Fruit fly (Drosophila melanogaster) whole organism, embryonic: ENCODE measurements around the gene Srrm234.

ENCODE experiments used
- Adf1 ChIP-seq: fragments of 200-800 bp; sonication (Bioruptor generic); IDR thresholded peaks from 2 replicates; pipeline ENCODE4 v1.3.6; 2022; ENCODE audit warnings: missing biosample characterization, missing genetic modification characterization
- Aef1 ChIP-seq: fragments of 200-800 bp; sonication (Bioruptor generic); IDR thresholded peaks from 3 replicates; pipeline ENCODE4 v1.3.6; 2022; ENCODE audit warnings: missing biosample characterization, missing genetic modification characterization
- Asciz ChIP-seq: fragments of 200-800 bp; sonication (Bioruptor generic); optimal IDR thresholded peaks from 2 replicates; lab custom pipeline; 2017; ENCODE audit warnings: missing biosample characterization, mild to moderate bottlenecking, missing genetic modification characterization, missing genetic modification reagents
- BtbVII ChIP-seq: fragments of 200-800 bp; sonication (Bioruptor generic); optimal IDR thresholded peaks from 3 replicates; lab custom pipeline; 2017; ENCODE audit warnings: missing biosample characterization, mild to moderate bottlenecking, missing genetic modification characterization
- CG10366 ChIP-seq: fragments of 200-800 bp; sonication (Bioruptor generic); IDR thresholded peaks from 2 replicates; pipeline ENCODE4 v1.3.6; 2022; ENCODE audit warnings: missing biosample characterization, missing genetic modification characterization
- CG11398 ChIP-seq: fragments of 200-800 bp; sonication (Bioruptor generic); optimal IDR thresholded peaks from 2 replicates; lab custom pipeline; 2016; ENCODE audit warnings: missing biosample characterization, missing genetic modification characterization
- CG11695 ChIP-seq: fragments of 200-800 bp; sonication (Bioruptor generic); IDR thresholded peaks from 3 replicates; pipeline ENCODE4 v1.3.6; 2022; ENCODE audit warnings: missing biosample characterization, missing genetic modification characterization
- CG14050 ChIP-seq: fragments of 200-800 bp; sonication (Bioruptor generic); IDR thresholded peaks from 3 replicates; pipeline ENCODE4 v1.3.6; 2022; ENCODE audit warnings: missing biosample characterization, missing genetic modification characterization
- CG14860 ChIP-seq: fragments of 200-800 bp; sonication (Bioruptor generic); IDR thresholded peaks from 3 replicates; pipeline ENCODE4 v1.3.6; 2022; ENCODE audit warnings: missing biosample characterization, missing genetic modification characterization; ENCODE audit not compliant: partially characterized antibody
- CG14965 ChIP-seq: fragments of 200-800 bp; sonication (Bioruptor generic); optimal IDR thresholded peaks from 2 replicates; lab custom pipeline; 2016; ENCODE audit warnings: missing biosample characterization, missing genetic modification characterization, borderline replicate concordance
- CG15514 ChIP-seq: fragments of 200-800 bp; sonication (Bioruptor generic); optimal IDR thresholded peaks from 3 replicates; lab custom pipeline; 2017; ENCODE audit warnings: missing biosample characterization, missing genetic modification characterization, mild to moderate bottlenecking, moderate library complexity, missing genetic modification reagents
- CG17802 ChIP-seq: fragments of 200-800 bp; sonication (Bioruptor generic); optimal IDR thresholded peaks from 2 replicates; lab custom pipeline; 2018; ENCODE audit warnings: missing biosample characterization, mild to moderate bottlenecking, missing genetic modification characterization, moderate library complexity
- CG1792 ChIP-seq: fragments of 200-800 bp; sonication (Bioruptor generic); optimal IDR thresholded peaks from 2 replicates; lab custom pipeline; 2016; ENCODE audit warnings: missing biosample characterization, missing genetic modification characterization
- CG18262 ChIP-seq: fragments of 200-800 bp; optimal IDR thresholded peaks from 3 replicates; lab custom pipeline; 2019; ENCODE audit warnings: missing biosample characterization, mild to moderate bottlenecking, missing genetic modification characterization, moderate library complexity
- CG18599 ChIP-seq: fragments of 200-800 bp; sonication (Bioruptor generic); optimal IDR thresholded peaks from 3 replicates; lab custom pipeline; 2017; ENCODE audit warnings: missing biosample characterization, missing genetic modification characterization, mild to moderate bottlenecking, moderate library complexity, missing genetic modification reagents
- CG32767 ChIP-seq: fragments of 200-800 bp; sonication (Bioruptor generic); IDR thresholded peaks from 2 replicates; pipeline ENCODE4 v1.3.6; 2022; ENCODE audit warnings: missing biosample characterization, missing genetic modification characterization
- CG4854 ChIP-seq: fragments of 200-800 bp; sonication (Bioruptor generic); optimal IDR thresholded peaks from 2 replicates; lab custom pipeline; 2016; ENCODE audit warnings: missing biosample characterization, missing genetic modification characterization, inconsistent platforms
- CG6683 ChIP-seq: fragments of 200-800 bp; sonication (Bioruptor generic); optimal IDR thresholded peaks from 2 replicates; lab custom pipeline; 2017; ENCODE audit warnings: missing biosample characterization, mild to moderate bottlenecking, missing genetic modification characterization, missing genetic modification reagents
- CG8089 ChIP-seq: fragments of 200-800 bp; sonication (Bioruptor generic); optimal IDR thresholded peaks from 3 replicates; lab custom pipeline; 2016; ENCODE audit warnings: missing biosample characterization, missing genetic modification characterization
- CG8281 ChIP-seq: fragments of 200-800 bp; sonication (Bioruptor generic); optimal IDR thresholded peaks from 2 replicates; lab custom pipeline; 2018; ENCODE audit warnings: missing biosample characterization, mild to moderate bottlenecking, missing genetic modification characterization, moderate library complexity
- Dip3 ChIP-seq: fragments of 200-800 bp; sonication (Bioruptor generic); optimal IDR thresholded peaks from 3 replicates; lab custom pipeline; 2016; ENCODE audit warnings: missing biosample characterization, missing genetic modification characterization
- Dref ChIP-seq: fragments of 200-800 bp; sonication (Bioruptor generic); IDR thresholded peaks from 2 replicates; pipeline ENCODE4 v1.3.6; 2022; ENCODE audit warnings: missing biosample characterization, missing genetic modification characterization
- E2f1 ChIP-seq: fragments of 200-800 bp; sonication (Bioruptor generic); IDR thresholded peaks from 2 replicates; pipeline ENCODE4 v1.3.6; 2022; ENCODE audit warnings: missing biosample characterization, missing genetic modification characterization
- E2f2 ChIP-seq: fragments of 200-800 bp; sonication (Bioruptor generic); IDR thresholded peaks from 2 replicates; pipeline ENCODE4 v1.3.6; 2022; ENCODE audit warnings: missing biosample characterization, missing genetic modification characterization
- H15 ChIP-seq: fragments of 200-800 bp; sonication (Bioruptor generic); IDR thresholded peaks from 3 replicates; pipeline ENCODE4 v1.3.6; 2022; ENCODE audit warnings: missing biosample characterization, missing genetic modification characterization
- HHEX ChIP-seq: fragments of 200-800 bp; sonication (Bioruptor generic); optimal IDR thresholded peaks from 3 replicates; lab custom pipeline; 2017; ENCODE audit warnings: missing biosample characterization, mild to moderate bottlenecking, missing genetic modification characterization, missing genetic modification reagents
- HLHmδ ChIP-seq: fragments of 200-800 bp; sonication (Bioruptor generic); optimal IDR thresholded peaks from 2 replicates; lab custom pipeline; 2018; ENCODE audit warnings: missing biosample characterization, mild to moderate bottlenecking, missing genetic modification characterization, moderate library complexity
- MESR4 ChIP-seq: fragments of 200-800 bp; sonication (Bioruptor generic); optimal IDR thresholded peaks from 2 replicates; lab custom pipeline; 2018; ENCODE audit warnings: missing biosample characterization, mild to moderate bottlenecking, missing genetic modification characterization, moderate library complexity
- Max ChIP-seq: fragments of 200-800 bp; sonication (Bioruptor generic); optimal IDR thresholded peaks from 2 replicates; lab custom pipeline; 2016; ENCODE audit warnings: missing biosample characterization, mild to moderate bottlenecking, missing genetic modification characterization
- Med ChIP-seq: fragments of 200-800 bp; sonication (Bioruptor generic); peaks from one replicate; lab custom pipeline; 2016; ENCODE audit warnings: missing biosample characterization, missing genetic modification characterization, mild to moderate bottlenecking, inconsistent platforms, moderate library complexity
- Mes4 ChIP-seq: fragments of 200-800 bp; sonication (Bioruptor generic); optimal IDR thresholded peaks from 2 replicates; lab custom pipeline; 2016; ENCODE audit warnings: missing biosample characterization, missing genetic modification characterization
- TFAM ChIP-seq: fragments of 200-800 bp; sonication (Bioruptor generic); optimal IDR thresholded peaks from 2 replicates; lab custom pipeline; 2017; ENCODE audit warnings: missing biosample characterization, missing genetic modification characterization, inconsistent platforms
- Usf ChIP-seq: fragments of 200-800 bp; sonication (Bioruptor generic); optimal IDR thresholded peaks from 2 replicates; lab custom pipeline; 2017; ENCODE audit warnings: missing genotype, missing biosample characterization, missing genetic modification characterization
- Xbp1 ChIP-seq: fragments of 200-800 bp; sonication (Bioruptor generic); optimal IDR thresholded peaks from 3 replicates; lab custom pipeline; 2016; ENCODE audit warnings: missing biosample characterization, mild to moderate bottlenecking, missing genetic modification characterization
- cato ChIP-seq: fragments of 200-800 bp; sonication (Bioruptor generic); optimal IDR thresholded peaks from 2 replicates; lab custom pipeline; 2016; ENCODE audit warnings: missing biosample characterization, missing genetic modification characterization, borderline replicate concordance
- cwo ChIP-seq: fragments of 200-800 bp; sonication (Bioruptor generic); optimal IDR thresholded peaks from 3 replicates; lab custom pipeline; 2017; ENCODE audit warnings: missing biosample characterization, missing genetic modification characterization, mild to moderate bottlenecking, moderate library complexity, missing genetic modification reagents
- fd96Cb ChIP-seq: fragments of 200-800 bp; sonication (Bioruptor generic); optimal IDR thresholded peaks from 2 replicates; lab custom pipeline; 2018; ENCODE audit warnings: missing biosample characterization, mild to moderate bottlenecking, missing genetic modification characterization, moderate library complexity
- gcm2 ChIP-seq: fragments of 200-800 bp; sonication (Bioruptor generic); optimal IDR thresholded peaks from 2 replicates; lab custom pipeline; 2016; ENCODE audit warnings: missing biosample characterization, missing genetic modification characterization
- grau ChIP-seq: fragments of 200-800 bp; optimal IDR thresholded peaks from 3 replicates; lab custom pipeline; 2019; ENCODE audit warnings: missing biosample characterization, mild to moderate bottlenecking, missing genetic modification characterization, moderate library complexity
- grn ChIP-seq: fragments of 200-800 bp; sonication (Bioruptor generic); optimal IDR thresholded peaks from 3 replicates; lab custom pipeline; 2017; ENCODE audit warnings: missing biosample characterization, missing genetic modification characterization
- h ChIP-seq: fragments of >200 bp; optimal IDR thresholded peaks from 2 replicates; lab custom pipeline; 2017
- hkb ChIP-seq, 2 experiments: fragments of 200-800 bp in 1 of 2; fragments of >200 bp in 1 of 2; sonication (Bioruptor generic) in 1 of 2; IDR thresholded peaks in 1 of 2; optimal IDR thresholded peaks in 1 of 2; 2 replicates each; pipeline versions ENCODE4 v1.3.6 to Lab custom; 2017 to 2022; ENCODE audit warnings: missing biosample characterization in 1 of 2, missing genetic modification characterization in 1 of 2
- p53 ChIP-seq: fragments of 200-800 bp; sonication (Bioruptor generic); optimal IDR thresholded peaks from 2 replicates; lab custom pipeline; 2016; ENCODE audit warnings: missing biosample characterization, missing genetic modification characterization
- prd ChIP-seq, 3 experiments: fragments of >200 bp in 2 of 3; fragments of 200-800 bp in 1 of 3; sonication (Bioruptor generic) in 1 of 3; optimal IDR thresholded peaks in 2 of 3; IDR thresholded peaks in 1 of 3; 2 replicates in 2 of 3; 3 replicates in 1 of 3; pipeline versions ENCODE4 v1.3.6 to Lab custom; 2017 to 2022; ENCODE audit warnings: missing biosample characterization in 1 of 3, missing genetic modification characterization in 1 of 3
- pum ChIP-seq: fragments of 200-800 bp; sonication (Bioruptor generic); optimal IDR thresholded peaks from 2 replicates; lab custom pipeline; 2016; ENCODE audit warnings: missing biosample characterization, missing genetic modification characterization
- rib ChIP-seq: fragments of 200-800 bp; sonication (Bioruptor generic); IDR thresholded peaks from 2 replicates; pipeline ENCODE4 v1.3.6; 2022; ENCODE audit warnings: missing biosample characterization, missing genetic modification characterization
- slp2 ChIP-seq: fragments of 200-800 bp; sonication (Bioruptor generic); optimal IDR thresholded peaks from 2 replicates; lab custom pipeline; 2016; ENCODE audit warnings: missing biosample characterization, missing genetic modification characterization
- tx ChIP-seq: fragments of 200-800 bp; sonication (Bioruptor generic); optimal IDR thresholded peaks from 2 replicates; lab custom pipeline; 2016; ENCODE audit warnings: missing biosample characterization, missing genetic modification characterization
- vnd ChIP-seq: fragments of 200-800 bp; sonication (Bioruptor generic); IDR thresholded peaks from 3 replicates; pipeline ENCODE4 v1.3.6; 2022; ENCODE audit warnings: missing biosample characterization, missing genetic modification characterization; ENCODE audit not compliant: partially characterized antibody

The Srrm234 gene

DNA sequence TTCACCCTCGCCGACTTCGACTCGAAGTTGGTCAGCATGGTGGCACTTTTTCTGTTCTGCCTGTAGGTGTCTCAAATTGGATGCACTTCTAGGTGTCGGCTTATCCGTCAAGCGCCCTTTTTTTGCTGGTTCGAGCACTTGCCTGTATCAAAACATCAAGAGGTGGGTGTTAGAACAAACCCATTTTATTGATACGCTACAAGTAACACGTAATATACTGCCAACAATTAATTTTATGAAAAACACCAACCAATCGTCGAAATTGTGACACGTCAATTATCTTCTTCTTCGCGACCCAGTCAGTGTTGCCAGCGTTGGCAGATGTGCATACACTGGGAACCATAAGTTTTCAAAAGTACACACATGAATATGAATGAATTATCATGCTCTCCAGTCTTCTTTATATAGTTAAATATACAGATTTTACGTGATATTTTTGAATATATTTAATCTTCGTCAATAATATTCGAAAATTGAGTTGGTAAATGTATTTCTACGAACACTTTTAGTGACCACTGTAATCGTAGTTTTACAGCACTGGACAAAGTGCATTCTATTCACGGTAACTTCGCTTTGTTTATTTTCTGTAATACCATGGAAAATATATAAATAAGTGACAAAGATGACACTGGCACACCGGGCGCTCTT, 19.8 kb downstream of the Srrm234 start, which contains the start of the genes alphaCOP and CG13919 (continued):
- TF ChIP-seq BtbVII = peak; percentile 92
- no peak for TF ChIP-seq CG14860 (GFP tag; lab: Robert Waterston, UW)
- TF ChIP-seq CG8089 (GFP tag; lab: Kevin White, UChicago) = peak; percentile 80
- TF ChIP-seq CG18262 (tag; lab: Kevin White, UChicago) = peak; percentile 95
- no peak for TF ChIP-seq vnd
- peak; percentile 88 for TF ChIP-seq cwo (GFP tag; lab: Kevin White, UChicago)
- peak; percentile 93 for TF ChIP-seq CG18599 (GFP tag; lab: Kevin White, UChicago)
- TF ChIP-seq Asciz (GFP tag; lab: Kevin White, UChicago) = no peak
- TF ChIP-seq slp2 (GFP tag; lab: Kevin White, UChicago) = peak; percentile 87
- TF ChIP-seq prd (optimal IDR thresholded peaks at IDR 0.05; lab: Kevin White, UChicago) = no peak
- peak; percentile 98 for TF ChIP-seq prd (GFP tag; IDR thresholded peaks at IDR 0.05; lab: Robert Waterston, UW)
- peak; percentile 91 for TF ChIP-seq fd96Cb (tag; lab: Kevin White, UChicago)
- peak; percentile 97 for TF ChIP-seq rib (GFP tag; lab: Robert Waterston, UW)
- peak; percentile 96 for TF ChIP-seq grau (tag; lab: Kevin White, UChicago)
- TF ChIP-seq hkb (optimal IDR thresholded peaks at IDR 0.05; lab: Kevin White, UChicago) = no peak
- peak; percentile 94 for TF ChIP-seq hkb (GFP tag; IDR thresholded peaks at IDR 0.05; lab: Robert Waterston, UW)
- peak; percentile 95 for TF ChIP-seq CG11695 (GFP tag; lab: Robert Waterston, UW)
- TF ChIP-seq gcm2 (GFP tag; lab: Kevin White, UChicago) = peak; percentile 90
- TF ChIP-seq grn (GFP tag; lab: Kevin White, UChicago) = peak; percentile 85
- TF ChIP-seq E2f2 (GFP tag; lab: Robert Waterston, UW) = peak; percentile 86
- peak; percentile 94 for TF ChIP-seq cato (GFP tag; lab: Kevin White, UChicago)
- peak; percentile 82 for TF ChIP-seq CG6683 (GFP tag; lab: Kevin White, UChicago)
- peak; percentile 47 for TF ChIP-seq CG14965 (GFP tag; lab: Kevin White, UChicago)
- TF ChIP-seq HHEX (GFP tag; lab: Kevin White, UChicago) = peak; percentile 94
- peak; percentile 98 for TF ChIP-seq CG32767 (GFP tag; lab: Robert Waterston, UW)
- TF ChIP-seq Dip3 (GFP tag; lab: Kevin White, UChicago) = peak; percentile 93
- TF ChIP-seq H15 (GFP tag; lab: Robert Waterston, UW) = peak; percentile 96
- TF ChIP-seq Usf (GFP tag; lab: Kevin White, UChicago) = peak; percentile 89
- TF ChIP-seq TFAM (GFP tag; lab: Kevin White, UChicago) = peak; percentile 75
- peak; percentile 96 for TF ChIP-seq E2f1 (GFP tag; lab: Robert Waterston, UW)
- TF ChIP-seq Aef1 (GFP tag; lab: Robert Waterston, UW) = peak; percentile 97
- peak; percentile 40; the same call in 1 of the 2 replicates for TF ChIP-seq Dref (GFP tag; lab: Robert Waterston, UW)
- peak; percentile 98 for TF ChIP-seq CG10366 (GFP tag; lab: Robert Waterston, UW)
- peak; percentile 88 for TF ChIP-seq tx
- peak; percentile 91 for TF ChIP-seq pum
- peak; percentile 60 for TF ChIP-seq p53
- TF ChIP-seq Mes4 (GFP tag; lab: Kevin White, UChicago) = peak; percentile 89
- TF ChIP-seq MESR4 = peak; percentile 95
- TF ChIP-seq Adf1 = peak; percentile 85
- TF ChIP-seq h = no peak
- no peak for TF ChIP-seq HLHmδ
- peak; percentile 81 for TF ChIP-seq CG11398 (GFP tag; lab: Kevin White, UChicago)
- TF ChIP-seq Xbp1 (GFP tag; lab: Kevin White, UChicago) = peak; percentile 99
- TF ChIP-seq Max = peak; percentile 93
- TF ChIP-seq CG1792 (GFP tag; lab: Kevin White, UChicago) = peak; percentile 75
- peak; percentile 97 for TF ChIP-seq CG14050 (GFP tag; lab: Robert Waterston, UW)
- TF ChIP-seq CG4854 = peak; percentile 94
- peak; percentile 99 for TF ChIP-seq Med (GFP tag; lab: Kevin White, UChicago)
- peak; percentile 82 for TF ChIP-seq CG8281 (tag; lab: Kevin White, UChicago)
- peak; percentile 90 for TF ChIP-seq CG15514 (GFP tag; lab: Kevin White, UChicago)
- peak; percentile 75 for TF ChIP-seq CG17802
